Fruit fly (Drosophila melanogaster): ENCODE results near the gene Nepl15.

The Nepl15 gene

dm6 chr3R:22726031-22726770 lies 39.8 kb downstream of the Nepl15 start, which contains the start of gene RNF220 (continued):
- TF ChIP-seq prd (optimal IDR thresholded peaks at IDR 0.05) (no peak), prd (GFP tag; IDR thresholded peaks at IDR 0.05) (peak; percentile 7; the same call in 1 of the 3 replicates), z (GFP tag; IDR thresholded peaks at IDR 0.05) (no peak), Nf-YC (tag; optimal IDR thresholded peaks at IDR 0.05) (no peak), mirr (GFP tag; optimal IDR thresholded peaks at IDR 0.05) (no peak), hkb (optimal IDR thresholded peaks at IDR 0.05) (no peak), hkb (GFP tag; IDR thresholded peaks at IDR 0.05) (no peak), Ssrp (tag; optimal IDR thresholded peaks at IDR 0.05) (no peak), cas (GFP tag; IDR thresholded peaks at IDR 0.05) (no peak), CG34224 (GFP tag; IDR thresholded peaks at IDR 0.05; ENCODE audit: partially characterized antibody) (peak; percentile 54; the same call in 1 of the 3 replicates), CG6175 (GFP tag; IDR thresholded peaks at IDR 0.05) (no peak), CG30020 (tag; optimal IDR thresholded peaks at IDR 0.05) (peak; percentile 6), Doc3 (GFP tag; IDR thresholded peaks at IDR 0.05; ENCODE audit: partially characterized antibody) (no peak; the same call in 2 of the 3 replicates), CG6254 (GFP tag; optimal IDR thresholded peaks at IDR 0.05) (no peak), CG9609 (GFP tag; optimal IDR thresholded peaks at IDR 0.05) (no peak), gcm (GFP tag; optimal IDR thresholded peaks at IDR 0.05) (no peak), tin (GFP tag; optimal IDR thresholded peaks at IDR 0.05) (no peak), nerfin-2 (GFP tag; IDR thresholded peaks at IDR 0.05; ENCODE audit: partially characterized antibody) (no peak; the same call in 1 of the 2 replicates), CG17912 (GFP tag; optimal IDR thresholded peaks at IDR 0.05) (no peak), CG9932 (GFP tag; IDR thresholded peaks at IDR 0.05) (peak; percentile 47), Myb (GFP tag; optimal IDR thresholded peaks at IDR 0.05) (peak; percentile 68), C15 (GFP tag; IDR thresholded peaks at IDR 0.05) (no peak), CG2199 (GFP tag; IDR thresholded peaks at IDR 0.05) (no peak), CG9437 (GFP tag; optimal IDR thresholded peaks at IDR 0.05) (peak; percentile 97), BEAF-32 (GFP tag; optimal IDR thresholded peaks at IDR 0.05) (no peak), CG1832 (GFP tag; optimal IDR thresholded peaks at IDR 0.05) (no peak), CG16863 (GFP tag; optimal IDR thresholded peaks at IDR 0.05) (no peak), cwo (GFP tag; optimal IDR thresholded peaks at IDR 0.05) (no peak), CG7745 (tag; optimal IDR thresholded peaks at IDR 0.05) (no peak), E2f2 (GFP tag; IDR thresholded peaks at IDR 0.05) (no peak), chif (GFP tag; optimal IDR thresholded peaks at IDR 0.05) (no peak), Gug (GFP tag; IDR thresholded peaks at IDR 0.05) (no peak), luna (GFP tag; optimal IDR thresholded peaks at IDR 0.05) (no peak), ato (GFP tag; IDR thresholded peaks at IDR 0.05; ENCODE audit: partially characterized antibody) (peak; percentile 47), D19B (GFP tag; optimal IDR thresholded peaks at IDR 0.05) (no peak), Lhr (GFP tag; optimal IDR thresholded peaks at IDR 0.05) (peak; percentile 2), gfzf (GFP tag; optimal IDR thresholded peaks at IDR 0.05) (peak; percentile 73), Bteb2 (GFP tag; optimal IDR thresholded peaks at IDR 0.05) (no peak), CG31224 (GFP tag; IDR thresholded peaks at IDR 0.05) (no peak), CG7372 (GFP tag; IDR thresholded peaks at IDR 0.05) (no peak), kay (GFP tag; optimal IDR thresholded peaks at IDR 0.05) (no peak), CG3281 (GFP tag; optimal IDR thresholded peaks at IDR 0.05) (no peak), Hr3 (GFP tag; optimal IDR thresholded peaks at IDR 0.05) (no peak), Doc2 (GFP tag; IDR thresholded peaks at IDR 0.05) (no peak), CG12104 (GFP tag; optimal IDR thresholded peaks at IDR 0.05) (no peak), gsb-n (tag; optimal IDR thresholded peaks at IDR 0.05) (no peak), corto (GFP tag; optimal IDR thresholded peaks at IDR 0.05) (no peak), lab (GFP tag; optimal IDR thresholded peaks at IDR 0.05) (no peak), Nf-YA (GFP tag; IDR thresholded peaks at IDR 0.05) (no peak), toy (GFP tag; IDR thresholded peaks at IDR 0.05) (no peak)
